Fruit fly (Drosophila melanogaster): Measurements from ENCODE around the gene ttk.

ttk gene

DNA sequence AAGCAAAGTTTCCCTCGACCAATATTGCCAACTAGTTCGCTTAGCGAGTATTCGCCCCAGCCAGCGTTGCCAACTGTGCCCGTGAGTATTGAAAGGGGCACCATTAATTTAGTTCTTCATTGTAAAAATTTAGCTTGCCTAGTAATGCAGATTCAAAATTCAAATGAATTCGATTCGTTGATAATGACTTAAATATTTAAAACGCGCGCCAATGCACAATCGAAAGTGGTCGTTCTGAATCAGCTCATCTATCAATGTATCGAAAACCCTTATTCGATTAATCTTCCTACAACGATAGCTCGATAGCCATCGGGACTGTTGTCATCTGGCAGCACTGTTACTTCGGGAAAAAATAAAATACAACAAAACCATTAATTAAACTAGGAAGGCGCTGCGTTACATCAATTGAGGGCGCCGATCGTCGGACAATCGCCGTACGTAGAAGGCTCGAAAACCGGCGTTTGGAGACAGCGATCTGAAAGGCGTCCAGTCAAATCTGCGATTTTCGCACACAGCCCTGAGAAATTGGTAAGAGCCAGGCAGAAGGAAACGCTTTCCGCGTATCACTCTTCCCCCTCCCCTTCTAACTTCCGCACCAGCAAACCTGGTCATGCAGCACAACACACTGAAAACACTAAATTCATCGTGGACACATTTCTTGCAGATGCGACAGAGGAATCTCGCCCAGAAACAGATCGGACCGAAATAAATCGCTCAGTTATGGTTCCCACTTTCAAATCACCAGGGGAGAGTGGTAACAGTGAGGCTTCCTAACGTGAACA is 44.3 kb upstream of the ttk start, which contains the start of gene Zmynd8 (continued):
- TF ChIP-seq CG4424 (GFP tag; optimal IDR thresholded peaks at IDR 0.05) (no peak), CG6175 (GFP tag; IDR thresholded peaks at IDR 0.05) (no peak), crol (GFP tag; IDR thresholded peaks at IDR 0.05) (peak; percentile 74), CG33213 (GFP tag; optimal IDR thresholded peaks at IDR 0.05) (peak; percentile 48), CG9727 (GFP tag; optimal IDR thresholded peaks at IDR 0.05) (no peak), MTF-1 (GFP tag; optimal IDR thresholded peaks at IDR 0.05; ENCODE audit: borderline replicate concordance) (no peak), CG9817 (tag; optimal IDR thresholded peaks at IDR 0.05) (peak; percentile 26), CG18262 (tag; optimal IDR thresholded peaks at IDR 0.05) (no peak), CG17186 (GFP tag; optimal IDR thresholded peaks at IDR 0.05) (peak; percentile 63), CG17385 (GFP tag; optimal IDR thresholded peaks at IDR 0.05) (no peak), tgo (GFP tag; IDR thresholded peaks at IDR 0.05) (no peak), Dad (GFP tag; optimal IDR thresholded peaks at IDR 0.05) (peak; percentile 15), yki (optimal IDR thresholded peaks at IDR 0.05) (no peak), dati (GFP tag; IDR thresholded peaks at IDR 0.05) (no peak), YL-1 (GFP tag; optimal IDR thresholded peaks at IDR 0.05) (peak; percentile 67), CG4820 (GFP tag; optimal IDR thresholded peaks at IDR 0.05) (no peak), chinmo (GFP tag; IDR thresholded peaks at IDR 0.05; ENCODE audit: partially characterized antibody) (peak; percentile 85; the same call in 2 of the 4 replicates), ac (GFP tag; optimal IDR thresholded peaks at IDR 0.05) (no peak), Sry-δ (GFP tag; optimal IDR thresholded peaks at IDR 0.05) (peak; percentile 80), knrl (GFP tag; IDR thresholded peaks at IDR 0.05; ENCODE audit: partially characterized antibody) (peak; percentile 74), Nf-YA (GFP tag; IDR thresholded peaks at IDR 0.05) (no peak), CG12236 (GFP tag; optimal IDR thresholded peaks at IDR 0.05) (no peak), Fer1 (GFP tag; optimal IDR thresholded peaks at IDR 0.05) (no peak), CG31365 (tag; optimal IDR thresholded peaks at IDR 0.05) (no peak), Atf-2 (GFP tag; optimal IDR thresholded peaks at IDR 0.05) (no peak), row (GFP tag; IDR thresholded peaks at IDR 0.05) (0 out of 3 replicates have a peak, but pooled peaks have one; percentile 20), Sin3A (optimal IDR thresholded peaks at IDR 0.05) (peak; percentile 93), nom (GFP tag; optimal IDR thresholded peaks at IDR 0.05) (peak; percentile 44), az2 (GFP tag; optimal IDR thresholded peaks at IDR 0.05) (no peak), chif (GFP tag; optimal IDR thresholded peaks at IDR 0.05) (no peak), Xrp1 (GFP tag; IDR thresholded peaks at IDR 0.05) (no peak), Opbp (GFP tag; IDR thresholded peaks at IDR 0.05; ENCODE audit: partially characterized antibody) (peak; percentile 63; the same call in 2 of the 3 replicates), tio (GFP tag; optimal IDR thresholded peaks at IDR 0.05) (no peak), B-H1 (GFP tag; IDR thresholded peaks at IDR 0.05) (no peak), Rx (GFP tag; IDR thresholded peaks at IDR 0.05) (no peak), Dip2 (GFP tag; IDR thresholded peaks at IDR 0.05) (no peak), CG9797 (GFP tag; optimal IDR thresholded peaks at IDR 0.05) (peak; percentile 66), ara (GFP tag; IDR thresholded peaks at IDR 0.05) (no peak), ase (GFP tag; IDR thresholded peaks at IDR 0.05) (no peak), Fer2 (tag; optimal IDR thresholded peaks at IDR 0.05) (no peak), run (tag; optimal IDR thresholded peaks at IDR 0.05) (no peak), crp (GFP tag; optimal IDR thresholded peaks at IDR 0.05) (no peak), Oaz (GFP tag; IDR thresholded peaks at IDR 0.05) (no peak), insv (GFP tag; optimal IDR thresholded peaks at IDR 0.05) (no peak), CG5953 (GFP tag; IDR thresholded peaks at IDR 0.05) (no peak), HLHmδ (GFP tag; optimal IDR thresholded peaks at IDR 0.05) (no peak), esg (GFP tag; conservative IDR thresholded peaks at IDR 0.05) (no peak), CG30403 (GFP tag; optimal IDR thresholded peaks at IDR 0.05) (no peak), Camta (GFP tag; optimal IDR thresholded peaks at IDR 0.05) (no peak), Side (GFP tag; optimal IDR thresholded peaks at IDR 0.05) (no peak), phol (tag; optimal IDR thresholded peaks at IDR 0.05) (peak; percentile 46)

Measured in whole organism, embryonic.